Worm (Caenorhabditis elegans): ENCODE measurements around the gene clec-162.

The clec-162 gene

DNA sequence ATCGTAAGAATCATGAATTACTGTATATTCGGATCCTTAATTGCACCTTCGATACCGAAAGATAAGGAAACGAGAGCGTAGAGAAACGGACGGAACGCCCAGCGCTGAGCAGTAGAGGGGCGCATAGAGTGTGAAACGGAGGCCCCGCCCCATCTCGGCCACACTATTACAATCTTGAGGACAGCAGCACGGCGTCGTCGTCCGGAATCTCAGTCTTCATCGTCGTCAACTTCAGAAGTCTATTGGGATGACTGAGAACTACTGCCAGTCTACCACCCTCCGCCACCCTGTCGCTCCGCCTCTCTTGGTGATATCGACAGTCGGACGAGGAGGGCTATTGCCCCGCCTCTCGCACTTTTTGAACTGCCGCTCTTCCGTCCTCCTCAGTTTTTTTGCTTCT lies 39.7 kb upstream of the clec-162 start:
- TF ChIP-seq pax-3 (tag; optimal IDR thresholded peaks at IDR 0.05) (no peak), snu-23 (GFP tag; optimal IDR thresholded peaks at IDR 0.05) (no peak), nhr-84 (tag; optimal IDR thresholded peaks at IDR 0.05) (no peak), hlh-4 (tag; optimal IDR thresholded peaks at IDR 0.05) (no peak), lin-13 (GFP tag; optimal IDR thresholded peaks at IDR 0.05) (no peak), lsy-2 (tag; optimal IDR thresholded peaks at IDR 0.05) (no peak), nhr-28 (tag; optimal IDR thresholded peaks at IDR 0.05) (no peak), nhr-12 (tag; optimal IDR thresholded peaks at IDR 0.05) (no peak)

DNA sequence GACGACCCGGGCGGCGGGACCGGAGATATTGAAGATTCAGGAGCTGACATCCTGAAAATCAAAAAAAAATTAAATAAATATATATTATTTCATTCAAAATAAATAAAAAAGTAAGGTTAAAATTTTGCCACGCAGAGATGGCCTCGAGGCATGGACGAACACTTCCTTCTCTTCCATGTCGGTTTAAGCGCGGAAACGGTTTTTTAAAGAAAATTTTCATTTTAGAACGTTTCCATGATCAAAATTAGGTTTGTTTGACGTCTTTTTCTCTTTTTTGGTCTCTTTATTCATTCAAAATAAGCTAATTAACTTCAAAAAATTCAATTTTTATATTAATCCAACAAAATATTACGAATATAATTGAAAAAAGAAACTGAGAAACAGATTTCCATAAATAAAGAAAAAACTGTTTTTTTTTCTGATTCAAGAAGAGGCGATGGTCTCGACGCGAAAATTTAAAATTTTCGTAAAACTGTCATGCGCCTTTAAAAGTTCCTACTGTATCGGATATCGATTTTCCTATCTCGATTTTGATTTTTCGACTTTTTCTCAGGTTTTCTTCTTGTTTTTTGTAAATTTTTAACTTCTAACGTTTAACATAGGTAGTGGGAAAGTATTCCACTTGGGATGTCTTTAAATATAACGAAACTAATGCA lies 37.2 kb upstream of the clec-162 start, which contains the start of gene gcc-2:
gcc-2 (minus strand) TSS at position 51 of the 656 bp plus-strand sequence.
- no peak for TF ChIP-seq C34B4.2 (tag; optimal IDR thresholded peaks at IDR 0.05)
- no peak for TF ChIP-seq ceh-82 (tag; optimal IDR thresholded peaks at IDR 0.05)
- no peak for TF ChIP-seq efl-3 (GFP tag; optimal IDR thresholded peaks at IDR 0.05)
- no peak for TF ChIP-seq egl-13 (tag; optimal IDR thresholded peaks at IDR 0.05)
- TF ChIP-seq lsy-2 (tag; optimal IDR thresholded peaks at IDR 0.05), result no peak
- no peak for TF ChIP-seq efl-1 (optimal IDR thresholded peaks at IDR 0.05)
- TF ChIP-seq efl-1 (GFP tag; optimal IDR thresholded peaks at IDR 0.05 in 1 of 2), result no peak
- TF ChIP-seq unc-98 (GFP tag; IDR thresholded peaks at IDR 0.05), result no peak
- TF ChIP-seq F16B12.6 (tag; optimal IDR thresholded peaks at IDR 0.05), result no peak
- TF ChIP-seq tbx-2 (tag; optimal IDR thresholded peaks at IDR 0.05), result no peak
- TF ChIP-seq jun-1 (tag; optimal IDR thresholded peaks at IDR 0.05), result no peak
- TF ChIP-seq blmp-1 (tag; optimal IDR thresholded peaks at IDR 0.05), result no peak

DNA sequence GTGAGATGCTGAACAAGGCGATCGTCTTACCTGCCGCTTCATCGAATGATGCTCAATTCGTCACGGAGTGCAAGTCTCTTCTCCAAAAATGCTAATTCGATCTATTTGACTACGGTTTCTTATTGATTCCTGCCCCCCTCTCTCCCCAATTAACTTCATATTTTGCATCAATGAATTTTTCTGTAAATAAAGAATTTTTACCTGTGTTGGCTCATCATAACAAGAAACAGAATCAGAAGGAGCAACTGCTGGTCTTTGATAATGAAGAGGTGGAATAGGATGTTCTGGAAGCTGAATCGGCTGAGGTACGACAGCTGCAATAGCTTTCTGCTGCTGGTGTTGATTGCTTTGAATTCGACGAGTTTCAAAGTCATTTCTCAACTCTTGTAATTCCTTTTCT lies 35.2 kb upstream of the clec-162 start:
- TF ChIP-seq lin-35 (GFP tag; optimal IDR thresholded peaks at IDR 0.05) (no peak), efl-3 (GFP tag; optimal IDR thresholded peaks at IDR 0.05) (no peak), aha-1 (tag; optimal IDR thresholded peaks at IDR 0.05) (no peak), fos-1 (tag; optimal IDR thresholded peaks at IDR 0.05) (no peak), mab-9 (GFP tag; IDR thresholded peaks at IDR 0.05) (no peak)

DNA sequence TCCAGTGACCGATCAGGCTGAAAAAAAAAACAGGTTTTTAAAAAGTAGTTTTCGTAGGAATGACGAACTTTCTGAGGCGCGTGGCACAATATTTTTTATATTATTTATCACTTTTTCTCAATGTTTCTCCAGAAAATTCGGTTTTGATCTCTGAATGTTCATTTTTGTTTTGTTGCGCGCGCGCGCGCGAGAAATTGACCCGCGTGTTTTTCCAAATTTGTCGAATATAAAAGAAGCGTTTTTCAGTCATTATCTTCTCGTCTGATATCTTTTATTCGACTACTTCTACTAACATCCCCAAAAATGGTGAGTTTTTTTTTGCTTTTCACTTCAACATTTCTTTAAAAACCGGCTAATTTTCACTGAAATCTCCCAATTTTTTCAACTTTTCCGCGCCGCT lies 33.8 kb upstream of the clec-162 start, which contains the start of gene rmd-1:
rmd-1 (plus strand) TSS at position 247 of the 400 bp plus-strand sequence.
- no peak for TF ChIP-seq C16A3.4 (tag; optimal IDR thresholded peaks at IDR 0.05)
- no peak for TF ChIP-seq nhr-28 (tag; optimal IDR thresholded peaks at IDR 0.05)
- no peak for TF ChIP-seq dsc-1 (tag; optimal IDR thresholded peaks at IDR 0.05)
- TF ChIP-seq sup-37 (GFP tag; optimal IDR thresholded peaks at IDR 0.05), result no peak
- TF ChIP-seq C04F5.9 (tag; optimal IDR thresholded peaks at IDR 0.05), result no peak
- TF ChIP-seq rnt-1 (tag; optimal IDR thresholded peaks at IDR 0.05), result no peak
- TF ChIP-seq ztf-4 (tag; optimal IDR thresholded peaks at IDR 0.05), result no peak
- no peak for TF ChIP-seq skn-1 (tag; optimal IDR thresholded peaks at IDR 0.05)
- no peak for TF ChIP-seq jun-1 (tag; optimal IDR thresholded peaks at IDR 0.05)
- no peak for TF ChIP-seq xbp-1 (tag; optimal IDR thresholded peaks at IDR 0.05)
- TF ChIP-seq zip-4 (GFP tag; optimal IDR thresholded peaks at IDR 0.05), result no peak
- TF ChIP-seq ceh-8 (GFP tag; optimal IDR thresholded peaks at IDR 0.05), result no peak
- no peak for TF ChIP-seq nhr-85 (tag)
- no peak for TF ChIP-seq lin-14 (GFP tag; optimal IDR thresholded peaks at IDR 0.05)
- TF ChIP-seq blmp-1 (tag; optimal IDR thresholded peaks at IDR 0.05), result no peak
- no peak for TF ChIP-seq nhr-76 (tag; optimal IDR thresholded peaks at IDR 0.05)
- TF ChIP-seq fos-1 (tag; optimal IDR thresholded peaks at IDR 0.05), result no peak

DNA sequence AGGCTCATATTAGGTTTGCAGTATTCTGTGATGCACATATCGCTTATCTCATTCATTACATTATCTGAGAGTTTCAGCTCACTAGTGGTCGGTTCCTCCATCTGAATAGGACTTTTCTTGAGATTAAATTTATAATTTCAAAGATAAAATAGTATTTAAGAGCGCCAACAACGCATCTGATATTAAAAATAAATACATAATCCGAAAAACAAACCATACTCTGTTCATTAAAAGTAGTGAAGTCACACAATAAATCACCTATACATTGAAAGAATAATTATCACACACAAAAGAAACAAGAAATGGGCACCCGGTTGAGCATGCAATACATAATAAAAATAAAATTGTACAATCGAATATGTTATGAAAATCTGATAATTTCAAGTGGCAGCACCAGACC lies 32.4 kb upstream of the clec-162 start, which contains the start of gene vps-53:
vps-53 (minus strand) TSS at position 101 of the 400 bp plus-strand sequence.
- TF ChIP-seq fkh-4 (tag; optimal IDR thresholded peaks at IDR 0.05; ENCODE audit: borderline replicate concordance) (no peak), nhr-237 (tag; optimal IDR thresholded peaks at IDR 0.05) (no peak), fkh-10 (GFP tag; optimal IDR thresholded peaks at IDR 0.05) (no peak), lir-3 (tag; optimal IDR thresholded peaks at IDR 0.05; ENCODE audit: poor library complexity) (no peak), efl-1 (optimal IDR thresholded peaks at IDR 0.05) (no peak), efl-1 (GFP tag; optimal IDR thresholded peaks at IDR 0.05 in 1 of 2) (no peak), rnt-1 (tag; optimal IDR thresholded peaks at IDR 0.05) (no peak), pag-3 (tag; optimal IDR thresholded peaks at IDR 0.05; ENCODE audit: borderline replicate concordance, insufficient read depth) (no peak), nhr-76 (tag; optimal IDR thresholded peaks at IDR 0.05) (no peak)
